Worm (Caenorhabditis elegans): ENCODE measurements around the gene rol-3.

rol-3 gene

DNA sequence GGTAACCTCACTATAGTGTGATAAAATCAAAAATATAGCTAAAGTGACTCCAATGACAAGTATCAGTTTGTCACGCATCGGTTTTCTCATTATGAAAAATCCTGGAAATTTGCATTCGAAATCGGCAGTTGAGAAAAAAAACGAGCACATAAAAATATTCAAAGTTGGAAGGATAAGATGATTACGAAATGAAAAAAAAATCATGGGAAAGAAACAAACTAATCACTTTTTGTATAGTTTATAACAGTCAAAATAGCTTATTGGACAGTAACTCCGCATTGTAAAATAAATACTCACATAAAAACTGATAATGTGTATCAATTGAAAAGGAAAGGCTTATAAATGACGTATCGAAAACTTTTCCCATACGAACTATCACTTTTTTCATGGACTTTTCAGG lies 4.6 kb upstream of the rol-3 start, which contains the start of gene C16D9.4:
Gene C16D9.4, minus strand, starts transcription at position 101 of the 400 bp plus-strand sequence.
- peak; percentile 33; the same call in 1 of the 2 replicates for TF ChIP-seq php-3 (GFP tag; IDR thresholded peaks at IDR 0.05)
- TF ChIP-seq dmd-9 (GFP tag; IDR thresholded peaks at IDR 0.05) = no peak

DNA sequence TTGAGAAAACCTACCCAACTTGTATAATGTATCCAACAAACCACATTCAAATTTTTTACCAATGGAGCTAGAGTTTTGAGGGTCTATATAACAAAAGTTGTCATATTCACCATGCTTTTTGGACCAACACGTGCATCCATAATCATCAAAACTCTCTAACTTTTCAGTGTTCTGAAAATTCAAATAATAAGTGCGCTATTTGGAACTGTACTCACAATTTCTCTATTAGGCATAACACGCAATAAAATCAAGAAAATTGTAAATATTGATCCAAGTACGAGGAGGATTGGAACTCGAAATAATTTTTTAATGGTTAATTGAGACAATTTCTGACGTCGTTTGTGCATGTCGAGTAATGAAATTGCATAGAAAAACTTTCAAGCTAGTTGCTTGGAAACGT lies 1.7 kb upstream of the rol-3 start, which contains the start of gene C16D9.3:
Gene C16D9.3, minus strand, starts transcription at position 101 of the 400 bp plus-strand sequence.
- TF ChIP-seq madf-9 (GFP tag; conservative IDR thresholded peaks at IDR 0.05) = no peak
- no peak for TF ChIP-seq unc-130 (GFP tag; optimal IDR thresholded peaks at IDR 0.05)
- no peak for TF ChIP-seq lsy-2 (tag; optimal IDR thresholded peaks at IDR 0.05)
- no peak for TF ChIP-seq spr-1 (tag; optimal IDR thresholded peaks at IDR 0.05)

DNA sequence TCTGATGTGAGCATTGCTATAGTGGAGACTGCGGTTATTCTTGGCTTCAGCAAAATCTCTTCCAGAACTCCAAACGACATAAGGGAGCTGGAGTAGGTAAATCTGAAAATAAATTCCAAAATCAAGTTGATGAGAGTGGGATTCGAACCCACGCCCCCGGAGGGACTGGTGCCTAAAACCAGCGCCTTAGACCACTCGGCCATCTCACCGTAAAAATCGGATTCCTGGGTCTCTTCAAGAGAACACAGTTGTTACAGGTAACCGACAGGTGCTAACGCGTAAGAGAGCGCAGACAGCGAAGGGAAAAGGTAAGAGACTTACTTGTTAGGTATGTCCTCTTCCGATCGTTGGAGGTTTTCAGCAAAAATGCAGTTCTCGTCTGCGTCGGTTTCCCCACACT lies 2.9 kb downstream of the rol-3 start:
- no peak for TF ChIP-seq zip-11 (GFP tag; IDR thresholded peaks at IDR 0.05)
- no peak for TF ChIP-seq daf-12 (tag; optimal IDR thresholded peaks at IDR 0.05)
- no peak for TF ChIP-seq lin-39 (tag; optimal IDR thresholded peaks at IDR 0.05)
- TF ChIP-seq ctbp-1 (GFP tag; IDR thresholded peaks at IDR 0.05) = no peak
- TF ChIP-seq ceh-82 (tag; optimal IDR thresholded peaks at IDR 0.05) = no peak
- TF ChIP-seq pha-4 (GFP tag; IDR thresholded peaks at IDR 0.05) = no peak
- TF ChIP-seq pha-4 (tag; optimal IDR thresholded peaks at IDR 0.05) = no peak
- TF ChIP-seq nhr-10 (tag; optimal IDR thresholded peaks at IDR 0.05) = no peak
- TF ChIP-seq egl-27 (tag; optimal IDR thresholded peaks at IDR 0.05) = no peak
- TF ChIP-seq hmg-1.1 (GFP tag; IDR thresholded peaks at IDR 0.05) = peak; percentile 55
- no peak for TF ChIP-seq madf-5 (GFP tag; IDR thresholded peaks at IDR 0.05)
- TF ChIP-seq arid-1 (GFP tag; conservative IDR thresholded peaks at IDR 0.05) = no peak
- TF ChIP-seq T26A8.4 (GFP tag; IDR thresholded peaks at IDR 0.05) = no peak
- TF ChIP-seq ceh-62 (tag; optimal IDR thresholded peaks at IDR 0.05) = no peak
- TF ChIP-seq tag-97 (GFP tag; IDR thresholded peaks at IDR 0.05) = no peak
- TF ChIP-seq aha-1 (tag) = no peak
- TF ChIP-seq daf-16 (GFP tag; optimal IDR thresholded peaks at IDR 0.05) = peak in 1 of 2 experiments; percentile 38
- peak; percentile 45 for TF ChIP-seq daf-16 (tag; optimal IDR thresholded peaks at IDR 0.05)
- TF ChIP-seq ztf-7 (tag; optimal IDR thresholded peaks at IDR 0.05) = no peak
- no peak for TF ChIP-seq fkh-10 (GFP tag; optimal IDR thresholded peaks at IDR 0.05)
- no peak for TF ChIP-seq hif-1 (tag; optimal IDR thresholded peaks at IDR 0.05)
- peak; percentile 41; the same call in 1 of the 2 replicates for TF ChIP-seq vab-7 (GFP tag; IDR thresholded peaks at IDR 0.05)
- TF ChIP-seq hlh-11 (tag; optimal IDR thresholded peaks at IDR 0.05) = peak; percentile 54
- peak; percentile 65 for TF ChIP-seq snpc-1.2 (GFP tag; IDR thresholded peaks at IDR 0.05)
- no peak for TF ChIP-seq T20F7.1 (GFP tag; optimal IDR thresholded peaks at IDR 0.05)
- no peak for TF ChIP-seq jun-1 (tag; optimal IDR thresholded peaks at IDR 0.05)
- peak; percentile 66 for TF ChIP-seq dve-1 (tag; optimal IDR thresholded peaks at IDR 0.05; ENCODE audit: insufficient read depth)
- peak; percentile 26 for TF ChIP-seq rbr-2 (tag; optimal IDR thresholded peaks at IDR 0.05)
- peak; percentile 39 for TF ChIP-seq lir-3 (tag; optimal IDR thresholded peaks at IDR 0.05)
- TF ChIP-seq sdz-12 (GFP tag; optimal IDR thresholded peaks at IDR 0.05) = peak; percentile 2
- TF ChIP-seq daf-8 (GFP tag; IDR thresholded peaks at IDR 0.05) = no peak
- TF ChIP-seq ama-1 (optimal IDR thresholded peaks at IDR 0.05) = no peak
- TF ChIP-seq nhr-102 (tag; optimal IDR thresholded peaks at IDR 0.05) = peak; percentile 35
- TF ChIP-seq Y105C5A.15 (GFP tag; IDR thresholded peaks at IDR 0.05) = no peak
- TF ChIP-seq R02D3.7 (tag; optimal IDR thresholded peaks at IDR 0.05) = no peak
- TF ChIP-seq lin-13 (GFP tag; optimal IDR thresholded peaks at IDR 0.05) = no peak
- no peak for TF ChIP-seq lin-29 (GFP tag; IDR thresholded peaks at IDR 0.05)
- TF ChIP-seq ceh-28 (tag; optimal IDR thresholded peaks at IDR 0.05) = no peak
- no peak for TF ChIP-seq cey-2 (tag; optimal IDR thresholded peaks at IDR 0.05; ENCODE audit: borderline replicate concordance, insufficient read depth)
- TF ChIP-seq lin-38 (GFP tag; IDR thresholded peaks at IDR 0.05) = no peak
- TF ChIP-seq dpl-1 (GFP tag; optimal IDR thresholded peaks at IDR 0.05) = no peak
- TF ChIP-seq nhr-6 (tag; optimal IDR thresholded peaks at IDR 0.05) = no peak
- TF ChIP-seq php-3 (GFP tag; IDR thresholded peaks at IDR 0.05) = no peak
- TF ChIP-seq lin-15B (tag; optimal IDR thresholded peaks at IDR 0.05) = no peak

Data from whole organism, L4 larva.